Worm (Caenorhabditis elegans): Measurements from ENCODE around the gene srx-24.

DNA sequence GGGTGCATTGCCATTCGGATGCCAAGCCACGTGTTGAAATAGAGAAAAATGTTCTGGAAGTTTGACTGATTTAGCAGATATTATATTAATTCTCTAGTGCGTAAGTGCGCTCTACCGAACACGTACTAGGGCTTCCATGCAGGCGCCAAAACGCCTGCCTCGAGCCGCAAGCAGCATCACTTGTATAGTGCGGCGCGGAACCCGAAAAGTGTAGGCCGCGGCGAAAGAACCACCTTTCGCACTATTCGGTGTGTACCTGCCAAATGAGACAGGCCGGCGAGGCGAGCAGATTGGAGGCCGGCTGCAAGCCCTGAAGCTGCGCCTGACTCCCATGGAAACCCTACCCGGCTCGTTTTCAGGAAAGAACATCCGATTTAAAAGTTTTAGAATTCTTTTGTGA lies 10.3 kb downstream of the srx-24 start:
- TF ChIP-seq egl-27 (tag; optimal IDR thresholded peaks at IDR 0.05) (no peak), aha-1 (tag; optimal IDR thresholded peaks at IDR 0.05) (no peak), mdl-1 (tag; optimal IDR thresholded peaks at IDR 0.05) (no peak), aly-2 (tag; optimal IDR thresholded peaks at IDR 0.05) (no peak), nhr-76 (tag; optimal IDR thresholded peaks at IDR 0.05) (no peak), sox-4 (tag; optimal IDR thresholded peaks at IDR 0.05) (no peak), nhr-237 (tag; optimal IDR thresholded peaks at IDR 0.05) (no peak), irx-1 (tag; optimal IDR thresholded peaks at IDR 0.05) (no peak), lsy-2 (tag; optimal IDR thresholded peaks at IDR 0.05) (no peak)
